Fruit fly (Drosophila melanogaster) whole organism, embryonic: ENCODE results near the gene Atg12.
A peak's percentile ranks its signal among the peaks of the same experiment; 100 is the strongest.

ENCODE experiments used
- Abd-B ChIP-seq: fragments of 200-800 bp; sonication (Bioruptor generic); optimal IDR thresholded peaks from 2 replicates; lab custom pipeline; 2018; ENCODE audit warnings: missing biosample characterization, mild to moderate bottlenecking, missing genetic modification characterization, moderate library complexity
- CG10274 ChIP-seq: fragments of 200-800 bp; sonication (Bioruptor generic); optimal IDR thresholded peaks from 3 replicates; lab custom pipeline; 2017; ENCODE audit warnings: missing biosample characterization, mild to moderate bottlenecking, missing genetic modification characterization
- CG10321 ChIP-seq: fragments of 200-800 bp; sonication (Bioruptor generic); IDR thresholded peaks from 2 replicates; pipeline ENCODE4 v1.3.6; 2022; ENCODE audit warnings: missing biosample characterization, missing genetic modification characterization
- CG10565 ChIP-seq: fragments of 200-800 bp; sonication (Bioruptor generic); optimal IDR thresholded peaks from 3 replicates; lab custom pipeline; 2016; ENCODE audit warnings: missing biosample characterization, mild to moderate bottlenecking, missing genetic modification characterization
- CG10959 ChIP-seq: fragments of 200-800 bp; sonication (Bioruptor generic); IDR thresholded peaks from 2 replicates; pipeline ENCODE4 v1.3.6; 2022; ENCODE audit warnings: missing biosample characterization, missing genetic modification characterization
- CG16779 ChIP-seq: fragments of 200-800 bp; sonication (Bioruptor generic); IDR thresholded peaks from 2 replicates; pipeline ENCODE4 v1.3.6; 2022; ENCODE audit warnings: missing biosample characterization, missing genetic modification characterization
- CG17361 ChIP-seq: fragments of 200-800 bp; sonication (Bioruptor generic); IDR thresholded peaks from 3 replicates; pipeline ENCODE4 v1.3.6; 2022; ENCODE audit warnings: missing biosample characterization, missing genetic modification characterization
- CG18599 ChIP-seq: fragments of 200-800 bp; sonication (Bioruptor generic); optimal IDR thresholded peaks from 3 replicates; lab custom pipeline; 2017; ENCODE audit warnings: missing biosample characterization, missing genetic modification characterization, mild to moderate bottlenecking, moderate library complexity, missing genetic modification reagents
- CG18619 ChIP-seq: fragments of 200-800 bp; sonication (Bioruptor generic); optimal IDR thresholded peaks from 3 replicates; lab custom pipeline; 2017; ENCODE audit warnings: missing biosample characterization, mild to moderate bottlenecking, missing genetic modification characterization
- CG3065 ChIP-seq: fragments of 200-800 bp; sonication (Bioruptor generic); optimal IDR thresholded peaks from 2 replicates; lab custom pipeline; 2016; ENCODE audit warnings: missing biosample characterization, missing genetic modification characterization
- CG32772 ChIP-seq: fragments of 200-800 bp; sonication (Bioruptor generic); IDR thresholded peaks from 2 replicates; pipeline ENCODE4 v1.3.6; 2022; ENCODE audit warnings: missing biosample characterization, missing genetic modification characterization
- CG3847 ChIP-seq: fragments of 200-800 bp; sonication (Bioruptor generic); IDR thresholded peaks from 2 replicates; pipeline ENCODE4 v1.3.6; 2022; ENCODE audit warnings: missing biosample characterization, missing genetic modification characterization
- CG4360 ChIP-seq: fragments of 200-800 bp; sonication (Bioruptor generic); IDR thresholded peaks from 2 replicates; pipeline ENCODE4 v1.3.6; 2022; ENCODE audit warnings: missing biosample characterization, missing genetic modification characterization
- CG6683 ChIP-seq: fragments of 200-800 bp; sonication (Bioruptor generic); optimal IDR thresholded peaks from 2 replicates; lab custom pipeline; 2017; ENCODE audit warnings: missing biosample characterization, mild to moderate bottlenecking, missing genetic modification characterization, missing genetic modification reagents
- CG7357 ChIP-seq: fragments of 200-800 bp; sonication (Bioruptor generic); IDR thresholded peaks from 3 replicates; pipeline ENCODE4 v1.3.6; 2022; ENCODE audit warnings: missing biosample characterization, missing genetic modification characterization
- CG7928 ChIP-seq: fragments of 200-800 bp; sonication (Bioruptor generic); optimal IDR thresholded peaks from 2 replicates; lab custom pipeline; 2017; ENCODE audit warnings: missing biosample characterization, mild to moderate bottlenecking, missing genetic modification characterization
- CG8478 ChIP-seq: fragments of >200 bp; optimal IDR thresholded peaks from 2 replicates; lab custom pipeline; 2018
- CrebB ChIP-seq: fragments of 200-800 bp; sonication (Bioruptor generic); optimal IDR thresholded peaks from 3 replicates; lab custom pipeline; 2018; ENCODE audit warnings: missing biosample characterization, mild to moderate bottlenecking, missing genetic modification characterization
- Dbx ChIP-seq: fragments of 200-800 bp; sonication (Bioruptor generic); IDR thresholded peaks from 3 replicates; pipeline ENCODE4 v1.3.6; 2022; ENCODE audit warnings: missing biosample characterization, missing genetic modification characterization
- Ets65A ChIP-seq: fragments of 200-800 bp; sonication (Bioruptor generic); peaks from one replicate; lab custom pipeline; 2016; ENCODE audit warnings: missing biosample characterization, missing genetic modification characterization
- HHEX ChIP-seq: fragments of 200-800 bp; sonication (Bioruptor generic); optimal IDR thresholded peaks from 3 replicates; lab custom pipeline; 2017; ENCODE audit warnings: missing biosample characterization, mild to moderate bottlenecking, missing genetic modification characterization, missing genetic modification reagents
- Hand ChIP-seq: fragments of 200-800 bp; sonication (Bioruptor generic); optimal IDR thresholded peaks from 2 replicates; lab custom pipeline; 2017; ENCODE audit warnings: mild to moderate bottlenecking, missing biosample characterization, missing genetic modification reagents, missing genetic modification characterization
- Hsf ChIP-seq: fragments of 200-800 bp; sonication (Bioruptor generic); optimal IDR thresholded peaks from 3 replicates; lab custom pipeline; 2016; ENCODE audit warnings: missing biosample characterization, missing genetic modification characterization
- Lpt ChIP-seq: fragments of >200 bp; optimal IDR thresholded peaks from 2 replicates; lab custom pipeline; 2018; ENCODE audit warnings: missing biosample characterization, missing genetic modification characterization
- MTF-1 ChIP-seq: fragments of 200-800 bp; sonication (Bioruptor generic); optimal IDR thresholded peaks from 2 replicates; lab custom pipeline; 2018; ENCODE audit warnings: missing biosample characterization, mild to moderate bottlenecking, missing genetic modification characterization, borderline replicate concordance
- Max ChIP-seq: fragments of 200-800 bp; sonication (Bioruptor generic); optimal IDR thresholded peaks from 2 replicates; lab custom pipeline; 2016; ENCODE audit warnings: missing biosample characterization, mild to moderate bottlenecking, missing genetic modification characterization
- Poxn ChIP-seq: fragments of 200-800 bp; sonication (Bioruptor generic); IDR thresholded peaks from 2 replicates; pipeline ENCODE4 v1.3.6; 2022; ENCODE audit warnings: missing biosample characterization, missing genetic modification characterization
- Sry-β ChIP-seq: fragments of 200-800 bp; sonication (Bioruptor generic); optimal IDR thresholded peaks from 2 replicates; lab custom pipeline; 2018; ENCODE audit warnings: missing biosample characterization, mild to moderate bottlenecking, missing genetic modification characterization, moderate library complexity
- Stat92E ChIP-seq, 3 experiments: fragments of >200 bp in 2 of 3; fragments of 200-800 bp in 1 of 3; sonication (Bioruptor generic) in 1 of 3; optimal IDR thresholded peaks; 2 replicates each; lab custom pipeline; 2017 to 2019; ENCODE audit warnings: missing biosample characterization in 3 of 3, missing genetic modification characterization in 3 of 3, mild to moderate bottlenecking in 1 of 3, moderate library complexity in 1 of 3
- ac ChIP-seq: fragments of 200-800 bp; sonication (Bioruptor generic); optimal IDR thresholded peaks from 3 replicates; lab custom pipeline; 2017; ENCODE audit warnings: missing biosample characterization, mild to moderate bottlenecking, missing genetic modification characterization
- az2 ChIP-seq: fragments of 200-800 bp; sonication (Bioruptor generic); optimal IDR thresholded peaks from 3 replicates; lab custom pipeline; 2016; ENCODE audit warnings: missing biosample characterization, missing genetic modification characterization
- chinmo ChIP-seq: fragments of 200-800 bp; sonication (Bioruptor generic); IDR thresholded peaks from 4 replicates; pipeline ENCODE4 v1.3.6; 2022; ENCODE audit warnings: missing biosample characterization, missing genetic modification characterization; ENCODE audit not compliant: partially characterized antibody
- disco-r ChIP-seq: fragments of 200-800 bp; sonication (Bioruptor generic); optimal IDR thresholded peaks from 2 replicates; lab custom pipeline; 2016; ENCODE audit warnings: missing biosample characterization, missing genetic modification characterization
- dysf ChIP-seq: fragments of 200-800 bp; sonication (Bioruptor generic); IDR thresholded peaks from 3 replicates; pipeline ENCODE4 v1.3.6; 2022; ENCODE audit warnings: missing biosample characterization, missing genetic modification characterization
- en ChIP-seq: fragments of 200-800 bp; sonication (Bioruptor generic); optimal IDR thresholded peaks from 2 replicates; lab custom pipeline; 2016; ENCODE audit warnings: missing biosample characterization, missing genetic modification characterization
- eve ChIP-seq, 2 experiments: fragments of >200 bp; optimal IDR thresholded peaks; 2 replicates each; lab custom pipeline; 2017; ENCODE audit warnings: missing biosample characterization in 2 of 2, missing genetic modification characterization in 2 of 2
- gro ChIP-seq: fragments of 200-800 bp; sonication (Bioruptor generic); optimal IDR thresholded peaks from 2 replicates; lab custom pipeline; 2016; ENCODE audit warnings: missing biosample characterization, missing genetic modification characterization
- ham ChIP-seq: fragments of 200-800 bp; sonication (Bioruptor generic); IDR thresholded peaks from 2 replicates; pipeline ENCODE4 v1.3.6; 2022; ENCODE audit warnings: missing biosample characterization, missing genetic modification characterization
- her ChIP-seq: fragments of 200-800 bp; sonication (Bioruptor generic); optimal IDR thresholded peaks from 2 replicates; lab custom pipeline; 2016; ENCODE audit warnings: missing biosample characterization, missing genetic modification characterization
- ind ChIP-seq: fragments of 200-800 bp; sonication (Bioruptor generic); optimal IDR thresholded peaks from 3 replicates; lab custom pipeline; 2016; ENCODE audit warnings: missing biosample characterization, missing genetic modification characterization
- insv ChIP-seq, 2 experiments: fragments of 200-800 bp; sonication (Bioruptor generic); optimal IDR thresholded peaks; 3 replicates each; lab custom pipeline; 2016 to 2018; ENCODE audit warnings: missing biosample characterization in 2 of 2, missing genetic modification characterization in 2 of 2
- jigr1 ChIP-seq: fragments of 200-800 bp; sonication (Bioruptor generic); IDR thresholded peaks from 3 replicates; pipeline ENCODE4 v1.3.6; 2022; ENCODE audit warnings: missing biosample characterization, missing genetic modification characterization
- kay ChIP-seq: fragments of 200-800 bp; sonication (Bioruptor generic); optimal IDR thresholded peaks from 2 replicates; lab custom pipeline; 2016; ENCODE audit warnings: missing biosample characterization, missing genetic modification characterization
- lmd ChIP-seq: fragments of 200-800 bp; sonication (Bioruptor generic); IDR thresholded peaks from 2 replicates; pipeline ENCODE4 v1.3.6; 2022; ENCODE audit warnings: missing biosample characterization, missing genetic modification characterization
- luna ChIP-seq: fragments of 200-800 bp; sonication (Bioruptor generic); optimal IDR thresholded peaks from 2 replicates; lab custom pipeline; 2016; ENCODE audit warnings: missing biosample characterization, missing genetic modification characterization
- mld ChIP-seq: fragments of 200-800 bp; sonication (Bioruptor generic); IDR thresholded peaks from 3 replicates; pipeline ENCODE4 v1.3.6; 2022; ENCODE audit warnings: missing biosample characterization, missing genetic modification characterization; ENCODE audit not compliant: partially characterized antibody
- peb ChIP-seq: fragments of 200-800 bp; sonication (Bioruptor generic); IDR thresholded peaks from 2 replicates; pipeline ENCODE4 v1.3.6; 2022; ENCODE audit warnings: missing biosample characterization, missing genetic modification characterization
- repo ChIP-seq: fragments of 200-800 bp; sonication (Bioruptor generic); optimal IDR thresholded peaks from 2 replicates; lab custom pipeline; 2016; ENCODE audit warnings: missing biosample characterization, missing genetic modification characterization
- run ChIP-seq: fragments of 200-800 bp; sonication (Bioruptor generic); optimal IDR thresholded peaks from 3 replicates; lab custom pipeline; 2018; ENCODE audit warnings: missing biosample characterization, mild to moderate bottlenecking, missing genetic modification characterization
- so ChIP-seq: fragments of 200-800 bp; sonication (Bioruptor generic); IDR thresholded peaks from 3 replicates; pipeline ENCODE4 v1.3.6; 2022; ENCODE audit warnings: missing biosample characterization, missing genetic modification characterization
- vnd ChIP-seq: fragments of 200-800 bp; sonication (Bioruptor generic); IDR thresholded peaks from 3 replicates; pipeline ENCODE4 v1.3.6; 2022; ENCODE audit warnings: missing biosample characterization, missing genetic modification characterization; ENCODE audit not compliant: partially characterized antibody
- wdn ChIP-seq: fragments of 200-800 bp; sonication (Bioruptor generic); IDR thresholded peaks from 2 replicates; pipeline ENCODE4 v1.3.6; 2022; ENCODE audit warnings: missing biosample characterization, missing genetic modification characterization

Atg12 gene

dm6 chr3L:12119875-12120485, 16.8 kb upstream of the Atg12 start, which contains the start of gene CG11560 (continued):
- TF ChIP-seq CG10959 (GFP tag; lab: Robert Waterston, UW) (no peak), CG32772 (GFP tag; lab: Robert Waterston, UW) (no peak), insv (GFP tag; optimal IDR thresholded peaks at IDR 0.05; lab: Kevin White, UChicago) (no peak), az2 (GFP tag; lab: Kevin White, UChicago) (no peak), repo (GFP tag; lab: Kevin White, UChicago) (no peak), CG3065 (GFP tag; lab: Kevin White, UChicago) (no peak), CG16779 (no peak), CG17361 (GFP tag; lab: Robert Waterston, UW) (no peak), dysf (GFP tag; lab: Robert Waterston, UW) (no peak), MTF-1 (no peak), eve (GFP tag; optimal IDR thresholded peaks at IDR 0.05; lab: Kevin White, UChicago) (no peak), peb (GFP tag; lab: Robert Waterston, UW) (no peak), disco-r (no peak), ind (GFP tag; lab: Kevin White, UChicago) (no peak), CG3847 (no peak), ham (GFP tag; lab: Robert Waterston, UW) (no peak), Lpt (no peak), en (GFP tag; lab: Kevin White, UChicago) (no peak), CG10321 (GFP tag; lab: Robert Waterston, UW) (no peak), CG18619 (GFP tag; lab: Kevin White, UChicago) (no peak), CG6683 (GFP tag; lab: Kevin White, UChicago) (no peak), CG18599 (GFP tag; lab: Kevin White, UChicago) (no peak), wdn (GFP tag; lab: Robert Waterston, UW) (no peak), lmd (GFP tag; lab: Robert Waterston, UW) (no peak), Hsf (no peak), kay (GFP tag; lab: Kevin White, UChicago) (no peak), mld (GFP tag; lab: Robert Waterston, UW) (no peak), CG8478 (no peak), ac (no peak), Max (no peak), run (no peak), CG7928 (GFP tag; lab: Kevin White, UChicago) (no peak), Poxn (GFP tag; lab: Robert Waterston, UW) (no peak), HHEX (GFP tag; lab: Kevin White, UChicago) (no peak), Dbx (GFP tag; lab: Robert Waterston, UW) (no peak), luna (GFP tag; lab: Kevin White, UChicago) (no peak), Ets65A (GFP tag; lab: Kevin White, UChicago) (no peak), jigr1 (GFP tag; lab: Robert Waterston, UW) (no peak), gro (no peak), so (GFP tag; lab: Robert Waterston, UW) (no peak), Abd-B (GFP tag; lab: Kevin White, UChicago) (no peak), Stat92E (GFP tag; optimal IDR thresholded peaks at IDR 0.05; lab: Kevin White, UChicago) (no peak), her (GFP tag; lab: Kevin White, UChicago) (no peak), chinmo (0 out of 4 replicates have a peak, but pooled peaks have one; percentile 29), Sry-β (GFP tag; lab: Kevin White, UChicago) (no peak), Hand (no peak), CG10565 (no peak), CG7357 (GFP tag; lab: Robert Waterston, UW) (0 out of 3 replicates have a peak, but pooled peaks have one; percentile 36), CG4360 (GFP tag; lab: Robert Waterston, UW) (no peak), CrebB (no peak), CG10274 (GFP tag; lab: Kevin White, UChicago) (no peak), vnd (GFP tag; lab: Robert Waterston, UW) (peak; percentile 69)
